Worm (Caenorhabditis elegans) whole organism, L4 larva: ENCODE data around the gene cey-4.
A peak's percentile ranks its signal among the peaks of the same experiment; 100 is the strongest.

ENCODE experiments used
- F26F4.8 ChIP-seq: fragments of 200-800 bp; sonication (Bioruptor generic); conservative IDR thresholded peaks from 2 replicates; pipeline ENCODE4 v1.3.6; 2022; ENCODE audit warnings: missing genetic modification characterization, missing compliant biosample characterization
- F37D6.2 ChIP-seq: sonication (generic microtip); optimal IDR thresholded peaks from 2 replicates; lab custom pipeline; 2016; ENCODE audit warnings: mild to moderate bottlenecking, missing genetic modification characterization, missing compliant biosample characterization
- F44E2.7 ChIP-seq: fragments of 200-800 bp; sonication (Bioruptor generic); IDR thresholded peaks from 2 replicates; pipeline ENCODE4 v2.1.2; 2022; ENCODE audit warnings: missing genetic modification characterization, missing compliant biosample characterization
- F49E8.2 ChIP-seq: sonication (generic microtip); optimal IDR thresholded peaks from 2 replicates; lab custom pipeline; 2016; ENCODE audit warnings: missing compliant biosample characterization, mild to moderate bottlenecking, missing genetic modification characterization, borderline replicate concordance
- ZK546.5 ChIP-seq, 2 experiments: sonication (generic microtip); optimal IDR thresholded peaks; 2 replicates each; lab custom pipeline; 2017; ENCODE audit warnings: missing biosample characterization in 2 of 2, missing genetic modification characterization in 2 of 2
- aha-1 ChIP-seq: fragments of 150-350 bp; peaks from one replicate; lab custom pipeline; 2014; ENCODE audit warnings: missing biosample characterization, missing genetic modification characterization
- ceh-20 ChIP-seq: fragments of 200-800 bp; sonication (Bioruptor generic); IDR thresholded peaks from 2 replicates; pipeline ENCODE4 v1.3.6; 2022; ENCODE audit warnings: missing genetic modification reagents, missing genetic modification characterization, missing compliant biosample characterization
- ceh-28 ChIP-seq: fragments of 150-350 bp; optimal IDR thresholded peaks from 2 replicates; lab custom pipeline; 2014; ENCODE audit warnings: missing biosample characterization, missing genetic modification reagents, missing genetic modification characterization
- ceh-44 ChIP-seq: fragments of 200-800 bp; sonication (Bioruptor generic); IDR thresholded peaks from 2 replicates; pipeline ENCODE4 v1.3.6; 2022; ENCODE audit warnings: missing genetic modification reagents, missing genetic modification characterization, missing compliant biosample characterization
- ceh-62 ChIP-seq: sonication (generic microtip); optimal IDR thresholded peaks from 2 replicates; lab custom pipeline; 2017; ENCODE audit warnings: missing biosample characterization, missing genetic modification characterization
- ces-1 ChIP-seq: fragments of 150-350 bp; sonication (generic microtip); optimal IDR thresholded peaks from 4 replicates; lab custom pipeline; 2014; ENCODE audit warnings: missing biosample characterization, missing genetic modification reagents, missing genetic modification characterization
- daf-16 ChIP-seq, 3 experiments: sonication (generic microtip); optimal IDR thresholded peaks; 2 replicates each; lab custom pipeline; 2016 to 2017; ENCODE audit warnings: missing genetic modification characterization in 3 of 3, missing genetic modification reagents in 3 of 3, mild to moderate bottlenecking in 2 of 3, missing compliant biosample characterization in 2 of 3, missing biosample characterization in 1 of 3, moderate library complexity in 1 of 3
- dpl-1 ChIP-seq: fragments of 150-350 bp; optimal IDR thresholded peaks from 2 replicates; lab custom pipeline; 2014; ENCODE audit warnings: missing biosample characterization, missing genetic modification reagents, missing genetic modification characterization
- egl-27 ChIP-seq: sonication (generic microtip); optimal IDR thresholded peaks from 3 replicates; lab custom pipeline; 2017; ENCODE audit warnings: missing biosample characterization, missing genetic modification reagents, missing genetic modification characterization
- fkh-10 ChIP-seq: fragments of 150-350 bp; optimal IDR thresholded peaks from 2 replicates; lab custom pipeline; 2014; ENCODE audit warnings: missing biosample characterization, missing genetic modification reagents, missing genetic modification characterization
- hlh-11 ChIP-seq: fragments of 200-800 bp; sonication (Bioruptor generic); optimal IDR thresholded peaks from 2 replicates; lab custom pipeline; 2018; ENCODE audit warnings: mild to moderate bottlenecking, missing genetic modification characterization, missing compliant biosample characterization
- hlh-30 ChIP-seq: sonication (generic microtip); optimal IDR thresholded peaks from 2 replicates; lab custom pipeline; 2017; ENCODE audit warnings: antibody characterized with exemption, mild to moderate bottlenecking, missing genetic modification characterization, missing compliant biosample characterization; ENCODE audit not compliant: insufficient read depth
- hmg-1.1 ChIP-seq: fragments of 200-800 bp; sonication (Bioruptor generic); IDR thresholded peaks from 2 replicates; pipeline ENCODE4 v1.3.6; 2022; ENCODE audit warnings: missing genetic modification reagents, missing genetic modification characterization, missing compliant biosample characterization
- jun-1 ChIP-seq: fragments of 150-350 bp; optimal IDR thresholded peaks from 2 replicates; lab custom pipeline; 2014; ENCODE audit warnings: missing biosample characterization, missing genetic modification reagents, missing genetic modification characterization
- lin-1 ChIP-seq: fragments of 200-800 bp; sonication (Bioruptor generic); IDR thresholded peaks from 2 replicates; pipeline ENCODE4 v1.3.6; 2022; ENCODE audit warnings: missing genetic modification reagents, missing genetic modification characterization, missing compliant biosample characterization
- lin-29 ChIP-seq: fragments of 200-800 bp; sonication (Bioruptor generic); IDR thresholded peaks from 2 replicates; pipeline ENCODE4 v1.3.6; 2022; ENCODE audit warnings: missing genetic modification reagents, missing genetic modification characterization, missing compliant biosample characterization
- lsy-2 ChIP-seq, 2 experiments: fragments of 150-350 bp in 1 of 2; sonication (generic microtip) in 1 of 2; optimal IDR thresholded peaks; 2 replicates each; lab custom pipeline; 2014 to 2017; ENCODE audit warnings: missing biosample characterization in 2 of 2, missing genetic modification characterization in 2 of 2
- mdl-1 ChIP-seq, 2 experiments: fragments of 150-350 bp in 1 of 2; sonication (generic microtip) in 1 of 2; optimal IDR thresholded peaks; 2 replicates each; lab custom pipeline; 2014 to 2017; ENCODE audit warnings: missing biosample characterization in 2 of 2, missing genetic modification characterization in 2 of 2
- mep-1 ChIP-seq: fragments of 150-350 bp; sonication (generic microtip); optimal IDR thresholded peaks from 3 replicates; lab custom pipeline; 2014; ENCODE audit warnings: missing biosample characterization, missing genetic modification characterization
- mes-2 ChIP-seq: sonication (generic microtip); optimal IDR thresholded peaks from 2 replicates; lab custom pipeline; 2016; ENCODE audit warnings: missing genotype, mild to moderate bottlenecking, missing genetic modification characterization, missing compliant biosample characterization; ENCODE audit not compliant: poor library complexity, severe bottlenecking
- nhr-10 ChIP-seq: fragments of 150-350 bp; optimal IDR thresholded peaks from 2 replicates; lab custom pipeline; 2014; ENCODE audit warnings: missing biosample characterization, missing genetic modification characterization
- nhr-11 ChIP-seq: fragments of 150-350 bp; optimal IDR thresholded peaks from 2 replicates; lab custom pipeline; 2014; ENCODE audit warnings: missing biosample characterization, missing genetic modification characterization
- nhr-111 ChIP-seq: fragments of 200-800 bp; sonication (Bioruptor generic); optimal IDR thresholded peaks from 2 replicates; lab custom pipeline; 2018; ENCODE audit warnings: mild to moderate bottlenecking, missing genetic modification characterization, missing compliant biosample characterization
- nhr-237 ChIP-seq: sonication (generic microtip); optimal IDR thresholded peaks from 2 replicates; lab custom pipeline; 2017; ENCODE audit warnings: missing biosample characterization, missing genetic modification characterization
- nhr-28 ChIP-seq: fragments of 150-350 bp; optimal IDR thresholded peaks from 2 replicates; lab custom pipeline; 2014; ENCODE audit warnings: missing biosample characterization, missing genetic modification characterization
- nhr-48 ChIP-seq: sonication (generic microtip); optimal IDR thresholded peaks from 2 replicates; lab custom pipeline; 2016; ENCODE audit warnings: mild to moderate bottlenecking, missing genetic modification characterization, missing compliant biosample characterization
- php-3 ChIP-seq: fragments of 200-800 bp; sonication (Bioruptor generic); IDR thresholded peaks from 2 replicates; pipeline ENCODE4 v1.3.6; 2022; ENCODE audit warnings: missing genetic modification reagents, missing genetic modification characterization, missing compliant biosample characterization
- rbr-2 ChIP-seq: sonication (generic microtip); optimal IDR thresholded peaks from 2 replicates; lab custom pipeline; 2016; ENCODE audit warnings: missing genotype, missing genetic modification characterization, missing compliant biosample characterization
- sdz-12 ChIP-seq: fragments of 200-800 bp; sonication (Bioruptor generic); optimal IDR thresholded peaks from 2 replicates; lab custom pipeline; 2018; ENCODE audit warnings: mild to moderate bottlenecking, missing genetic modification characterization, missing compliant biosample characterization
- snpc-4 ChIP-seq: fragments of 150-350 bp; optimal IDR thresholded peaks from 2 replicates; lab custom pipeline; 2014; ENCODE audit warnings: missing biosample characterization, missing genetic modification characterization
- tra-1 ChIP-seq: fragments of 200-800 bp; sonication (Bioruptor generic); IDR thresholded peaks from 2 replicates; pipeline ENCODE4 v1.3.6; 2022; ENCODE audit warnings: missing genetic modification reagents, missing genetic modification characterization, missing compliant biosample characterization
- unc-62 ChIP-seq, 3 experiments: fragments of 150-350 bp in 1 of 3; sonication (generic microtip); optimal IDR thresholded peaks in 2 of 3; peaks in 1 of 3; 1 replicate in 1 of 3; 2 replicates in 2 of 3; lab custom pipeline; 2014 to 2017; ENCODE audit warnings: missing biosample characterization in 3 of 3, missing genetic modification characterization in 3 of 3, missing genetic modification reagents in 3 of 3, missing genotype in 1 of 3
- vab-7 ChIP-seq: fragments of 200-800 bp; sonication (Bioruptor generic); IDR thresholded peaks from 2 replicates; pipeline ENCODE4 v1.3.6; 2022; ENCODE audit warnings: missing genetic modification reagents, missing genetic modification characterization, missing compliant biosample characterization
- zfp-3 ChIP-seq: fragments of 200-800 bp; sonication (Bioruptor generic); conservative IDR thresholded peaks from 2 replicates; pipeline ENCODE4 v1.3.6; 2022; ENCODE audit warnings: missing genetic modification reagents, missing genetic modification characterization, missing compliant biosample characterization
- ztf-11 ChIP-seq: fragments of 150-350 bp; optimal IDR thresholded peaks from 2 replicates; lab custom pipeline; 2014; ENCODE audit warnings: missing biosample characterization, missing genetic modification characterization

The cey-4 gene

ce11 chrIII:10904320-10904961 is 35.9 kb upstream of the cey-4 start:
- no peak for TF ChIP-seq daf-16 (GFP tag; optimal IDR thresholded peaks at IDR 0.05; lab: Kevin White, UChicago)
- TF ChIP-seq daf-16 (tag; optimal IDR thresholded peaks at IDR 0.05; lab: Kevin White, UChicago) = no peak
- TF ChIP-seq egl-27 (tag; lab: Kevin White, UChicago) = no peak
- TF ChIP-seq F44E2.7 (GFP tag; lab: Robert Waterston, UW) = no peak
- no peak for TF ChIP-seq ces-1 (GFP tag; lab: Kevin White, UChicago)
- peak; percentile 38 for TF ChIP-seq mep-1
- no peak for TF ChIP-seq dpl-1
- no peak for TF ChIP-seq lin-29 (GFP tag; lab: Robert Waterston, UW)
- no peak for TF ChIP-seq hlh-11 (tag; lab: Kevin White, UChicago)
- TF ChIP-seq tra-1 (GFP tag; lab: Robert Waterston, UW) = no peak
- TF ChIP-seq ceh-44 = no peak
- no peak for TF ChIP-seq ceh-20 (GFP tag; lab: Robert Waterston, UW)
- no peak for TF ChIP-seq php-3 (GFP tag; lab: Robert Waterston, UW)
- TF ChIP-seq mes-2 (tag; lab: Kevin White, UChicago) = no peak
- TF ChIP-seq ceh-28 (tag; lab: Kevin White, UChicago) = no peak
- TF ChIP-seq aha-1 (tag; lab: Kevin White, UChicago) = peak; percentile 68
- TF ChIP-seq rbr-2 (tag; lab: Kevin White, UChicago) = no peak

ce11 chrIII:10903009-10903609 is 34.6 kb upstream of the cey-4 start:
- TF ChIP-seq ZK546.5 (tag; optimal IDR thresholded peaks at IDR 0.05; lab: Kevin White, UChicago) = no peak
- no peak for TF ChIP-seq ztf-11 (tag; lab: Kevin White, UChicago)
- TF ChIP-seq fkh-10 (GFP tag; lab: Kevin White, UChicago) = peak; percentile 76
- TF ChIP-seq mdl-1 (tag; optimal IDR thresholded peaks at IDR 0.05; lab: Kevin White, UChicago) = peak in 1 of 2 experiments; percentile 57
- no peak for TF ChIP-seq F49E8.2 (tag; lab: Kevin White, UChicago)
- TF ChIP-seq snpc-4 = no peak
- TF ChIP-seq nhr-10 (tag; lab: Kevin White, UChicago) = no peak
- TF ChIP-seq F26F4.8 (GFP tag; lab: Robert Waterston, UW) = no peak
- no peak for TF ChIP-seq ceh-62 (tag; lab: Kevin White, UChicago)
- peak; percentile 67 for TF ChIP-seq hlh-30 (tag; lab: Kevin White, UChicago)
- TF ChIP-seq tra-1 (GFP tag; lab: Robert Waterston, UW) = no peak
- no peak for TF ChIP-seq lin-1 (GFP tag; lab: Robert Waterston, UW)
- TF ChIP-seq unc-62 (GFP tag; optimal IDR thresholded peaks at IDR 0.05 in 1 of 2; lab: Kevin White, UChicago) = peak in 1 of 2 experiments; percentile 78
- no peak for TF ChIP-seq unc-62 (tag; optimal IDR thresholded peaks at IDR 0.05; lab: Kevin White, UChicago)
- TF ChIP-seq hlh-11 (tag; lab: Kevin White, UChicago) = no peak
- TF ChIP-seq jun-1 (tag; lab: Kevin White, UChicago) = no peak
- TF ChIP-seq mes-2 (tag; lab: Kevin White, UChicago) = peak; percentile 1
- no peak for TF ChIP-seq vab-7 (GFP tag; lab: Robert Waterston, UW)
- no peak for TF ChIP-seq nhr-237 (tag; lab: Kevin White, UChicago)
- peak in 1 of 2 experiments; percentile 55 for TF ChIP-seq lsy-2 (tag; optimal IDR thresholded peaks at IDR 0.05; lab: Kevin White, UChicago)
- TF ChIP-seq hmg-1.1 = 0 out of 2 replicates have a peak, but pooled peaks have one; percentile 20
- peak; percentile 47 for TF ChIP-seq mep-1
- TF ChIP-seq nhr-111 (GFP tag; lab: Kevin White, UChicago) = no peak
- TF ChIP-seq aha-1 (tag; lab: Kevin White, UChicago) = no peak
- peak; percentile 77 for TF ChIP-seq nhr-11 (tag; lab: Kevin White, UChicago)
- TF ChIP-seq F37D6.2 = no peak
- no peak for TF ChIP-seq nhr-28 (tag; lab: Kevin White, UChicago)
- no peak for TF ChIP-seq sdz-12 (GFP tag; lab: Kevin White, UChicago)
- no peak for TF ChIP-seq nhr-48
- TF ChIP-seq rbr-2 (tag; lab: Kevin White, UChicago) = peak; percentile 46
- TF ChIP-seq zfp-3 = no peak
